Fruit fly (Drosophila melanogaster): ENCODE measurements around the gene CG14316.

DNA sequence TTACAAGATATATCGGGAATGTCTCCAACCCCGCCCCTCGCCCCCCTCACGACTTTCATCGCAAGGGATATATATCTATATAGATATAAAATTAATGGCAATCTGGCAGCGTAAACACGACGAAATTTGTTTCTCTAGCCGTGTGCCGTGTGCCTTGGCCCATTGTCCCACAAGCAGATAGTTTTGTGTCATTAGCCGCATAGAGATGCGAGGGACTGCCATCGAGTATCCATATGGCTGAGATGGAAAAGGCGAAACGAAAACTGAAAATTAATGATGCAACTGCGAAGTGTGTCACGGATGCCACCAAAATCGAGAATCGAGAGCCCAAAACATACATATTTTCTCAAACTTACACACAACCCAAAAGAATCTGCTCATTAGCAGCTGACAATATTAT is 37.1 kb upstream of the CG14316 start:
- no peak for TF ChIP-seq Jra (GFP tag; optimal IDR thresholded peaks at IDR 0.05)
- TF ChIP-seq Hnf4 (GFP tag; optimal IDR thresholded peaks at IDR 0.05): no peak
- no peak for TF ChIP-seq pan (optimal IDR thresholded peaks at IDR 0.05)
- no peak for TF ChIP-seq dl (GFP tag; optimal IDR thresholded peaks at IDR 0.05; ENCODE audit: insufficient read depth in 1 of 2, partially characterized antibody in 2 of 2)
- TF ChIP-seq woc (GFP tag; optimal IDR thresholded peaks at IDR 0.05): no peak
- TF ChIP-seq psq (GFP tag; optimal IDR thresholded peaks at IDR 0.05): no peak
- no peak for TF ChIP-seq N (GFP tag; optimal IDR thresholded peaks at IDR 0.05)
- TF ChIP-seq Myc (optimal IDR thresholded peaks at IDR 0.05): no peak
- no peak for TF ChIP-seq dsf (GFP tag; optimal IDR thresholded peaks at IDR 0.05; ENCODE audit: borderline replicate concordance)

All from whole organism, wandering third instar larva.